Worm (Caenorhabditis elegans): ENCODE measurements around the gene F57H12.6.

Gene F57H12.6

ce11 chrIV:8000763-8001162, 24.7 kb upstream of the F57H12.6 start:
- TF ChIP-seq nhr-25 (tag; optimal IDR thresholded peaks at IDR 0.05), result peak; percentile 31
- TF ChIP-seq dmd-4 (tag; optimal IDR thresholded peaks at IDR 0.05), result no peak

DNA sequence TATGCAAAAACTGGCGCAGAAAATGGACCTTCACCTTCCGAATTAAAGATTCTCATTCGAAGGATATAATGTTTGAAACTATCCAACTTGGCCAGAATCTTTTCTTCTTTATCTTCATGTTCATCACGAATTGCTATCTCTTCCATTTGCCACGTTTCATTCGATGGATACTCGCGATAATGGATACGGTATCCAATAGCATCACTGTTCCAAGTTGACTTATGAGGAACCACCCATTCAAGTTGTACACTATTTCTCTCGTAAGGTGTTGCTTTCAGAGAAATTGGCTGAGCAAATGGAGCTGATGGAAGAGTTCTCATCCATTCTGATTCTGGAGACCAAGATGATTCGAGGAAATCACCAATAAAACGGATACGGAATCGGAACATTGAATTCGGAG, 18.6 kb upstream of the F57H12.6 start:
- TF ChIP-seq ztf-11 (tag; optimal IDR thresholded peaks at IDR 0.05) (no peak), elt-3 (tag; optimal IDR thresholded peaks at IDR 0.05) (no peak), zag-1 (tag; optimal IDR thresholded peaks at IDR 0.05) (no peak), ceh-82 (tag; optimal IDR thresholded peaks at IDR 0.05) (no peak), gmeb-1 (tag; optimal IDR thresholded peaks at IDR 0.05) (no peak), R02D3.7 (tag; optimal IDR thresholded peaks at IDR 0.05) (no peak), C34F6.9 (tag; optimal IDR thresholded peaks at IDR 0.05) (no peak), Y55F3AM.14 (GFP tag; optimal IDR thresholded peaks at IDR 0.05) (no peak), crh-2 (tag; optimal IDR thresholded peaks at IDR 0.05) (no peak), unc-39 (tag; optimal IDR thresholded peaks at IDR 0.05) (no peak), sma-3 (GFP tag; optimal IDR thresholded peaks at IDR 0.05) (no peak), nhr-25 (tag; optimal IDR thresholded peaks at IDR 0.05) (no peak), nhr-77 (tag; optimal IDR thresholded peaks at IDR 0.05) (no peak), nhr-129 (tag; optimal IDR thresholded peaks at IDR 0.05) (no peak), unc-55 (GFP tag; optimal IDR thresholded peaks at IDR 0.05) (no peak), lsy-2 (tag; optimal IDR thresholded peaks at IDR 0.05) (no peak), nhr-237 (tag; optimal IDR thresholded peaks at IDR 0.05) (no peak), skn-1 (tag; optimal IDR thresholded peaks at IDR 0.05) (no peak), ceh-16 (tag; optimal IDR thresholded peaks at IDR 0.05) (no peak)

ce11 chrIV:7988385-7988784, 12.3 kb upstream of the F57H12.6 start, which contains the start of gene col-115:
col-115 (plus strand) TSS chrIV:7988685.
- TF ChIP-seq lin-13 (GFP tag; optimal IDR thresholded peaks at IDR 0.05) (no peak), nhr-12 (tag; optimal IDR thresholded peaks at IDR 0.05) (no peak), mab-5 (tag; optimal IDR thresholded peaks at IDR 0.05) (no peak), blmp-1 (tag; optimal IDR thresholded peaks at IDR 0.05; ENCODE audit: insufficient read depth) (no peak), lin-39 (tag; optimal IDR thresholded peaks at IDR 0.05) (no peak), lin-11 (tag; optimal IDR thresholded peaks at IDR 0.05) (no peak), nhr-21 (tag; optimal IDR thresholded peaks at IDR 0.05) (no peak)

DNA sequence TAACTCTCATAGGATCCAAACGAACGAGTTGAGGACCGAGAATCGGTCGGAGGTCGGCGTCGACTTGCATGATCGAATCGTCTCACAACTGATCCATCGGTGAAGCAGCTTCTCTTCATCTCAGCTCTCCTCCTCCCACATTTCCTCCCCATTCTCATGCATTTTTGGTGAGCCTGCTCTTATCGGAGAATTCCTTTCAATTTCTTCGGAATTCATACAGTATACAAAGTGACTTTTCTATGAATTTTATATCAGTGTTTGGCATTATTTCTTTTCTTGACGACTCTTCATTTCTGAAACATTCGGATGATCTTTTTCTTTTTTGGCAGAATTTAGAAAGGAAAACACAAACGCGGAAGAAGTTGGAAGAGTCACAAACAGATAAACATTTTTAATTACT, 11.0 kb upstream of the F57H12.6 start, which contains the start of gene mec-17:
Gene mec-17, minus strand, starts transcription at position 101 of the 400 bp plus-strand sequence.
- TF ChIP-seq snpc-4 (tag; optimal IDR thresholded peaks at IDR 0.05) (no peak), ZK546.5 (tag; optimal IDR thresholded peaks at IDR 0.05) (no peak), egl-27 (tag; optimal IDR thresholded peaks at IDR 0.05) (no peak), unc-55 (GFP tag; optimal IDR thresholded peaks at IDR 0.05) (peak; percentile 45)

ce11 chrIV:7985737-7986136, 9.6 kb upstream of the F57H12.6 start:
- TF ChIP-seq fos-1 (tag; optimal IDR thresholded peaks at IDR 0.05) (peak; percentile 68), nhr-25 (tag; optimal IDR thresholded peaks at IDR 0.05) (peak; percentile 57), nhr-12 (tag; optimal IDR thresholded peaks at IDR 0.05) (no peak), F13H6.1 (tag; optimal IDR thresholded peaks at IDR 0.05) (no peak), nhr-21 (tag; optimal IDR thresholded peaks at IDR 0.05) (peak; percentile 42), blmp-1 (tag; optimal IDR thresholded peaks at IDR 0.05; ENCODE audit: insufficient read depth) (peak; percentile 14), mab-5 (tag; optimal IDR thresholded peaks at IDR 0.05) (no peak)

DNA sequence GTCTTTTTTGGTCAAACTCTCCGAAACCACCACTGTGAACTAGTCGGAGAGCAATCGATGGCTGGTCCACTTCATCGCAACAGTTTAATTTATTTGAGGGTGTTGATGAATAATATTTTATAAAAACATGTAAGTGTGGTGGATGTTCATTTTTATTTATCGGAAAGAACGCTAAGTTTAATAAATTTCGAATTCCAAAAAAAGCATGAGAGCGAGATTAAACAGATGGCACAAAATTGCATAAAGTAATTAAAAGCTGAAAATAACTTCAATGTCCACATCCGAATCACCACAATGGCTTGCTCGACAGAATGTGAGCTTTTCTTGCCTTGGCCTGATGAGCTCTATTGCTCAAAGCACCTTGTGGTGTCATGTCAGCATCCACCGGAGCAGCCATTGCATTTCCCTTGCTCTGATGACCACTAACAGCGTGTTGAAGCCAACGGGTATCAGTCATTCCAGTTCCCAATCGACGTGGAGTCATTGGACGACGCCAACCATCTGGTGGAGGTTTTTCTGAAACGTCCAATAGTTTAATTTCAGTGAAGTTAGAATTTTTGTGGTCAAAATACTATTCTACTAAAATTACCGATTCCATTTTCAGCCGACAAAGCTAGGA, 7.7 kb upstream of the F57H12.6 start:
- TF ChIP-seq unc-62 (GFP tag; optimal IDR thresholded peaks at IDR 0.05), result no peak
- TF ChIP-seq nhr-129 (tag; optimal IDR thresholded peaks at IDR 0.05), result peak; percentile 19
- peak; percentile 8 for TF ChIP-seq nhr-25 (tag; optimal IDR thresholded peaks at IDR 0.05)
- TF ChIP-seq ztf-11 (tag; optimal IDR thresholded peaks at IDR 0.05), result no peak

All from whole organism, L2 larva.